Worm (Caenorhabditis elegans): ENCODE results near the gene C06B3.7.

- TF ChIP-seq W03F9.2 (tag; optimal IDR thresholded peaks at IDR 0.05) (no peak), him-1 (tag; optimal IDR thresholded peaks at IDR 0.05) (no peak)
These were observed 33.0 kb upstream of the C06B3.7 start, which contains the start of gene T22G5.1 for ce11 chrV:13876529-13876928.
